Worm (Caenorhabditis elegans) whole organism, midembryonic: ENCODE results near the gene mtr-4.

Experiments
- T22C8.4 ChIP-seq: fragments of 200-800 bp; sonication (Bioruptor generic); IDR thresholded peaks from 2 replicates; pipeline ENCODE4 v1.3.6; 2022; ENCODE audit warnings: missing genetic modification characterization, missing compliant biosample characterization
- klf-2 ChIP-seq: fragments of 200-800 bp; sonication (Bioruptor generic); conservative IDR thresholded peaks from 2 replicates; pipeline ENCODE4 v1.3.6; 2022; ENCODE audit warnings: missing genetic modification reagents, missing genetic modification characterization, missing compliant biosample characterization
- ztf-29 ChIP-seq: fragments of 200-800 bp; sonication (Bioruptor generic); IDR thresholded peaks from 2 replicates; pipeline ENCODE4 v1.3.6; 2022; ENCODE audit warnings: missing genetic modification reagents, missing genetic modification characterization, missing compliant biosample characterization

DNA sequence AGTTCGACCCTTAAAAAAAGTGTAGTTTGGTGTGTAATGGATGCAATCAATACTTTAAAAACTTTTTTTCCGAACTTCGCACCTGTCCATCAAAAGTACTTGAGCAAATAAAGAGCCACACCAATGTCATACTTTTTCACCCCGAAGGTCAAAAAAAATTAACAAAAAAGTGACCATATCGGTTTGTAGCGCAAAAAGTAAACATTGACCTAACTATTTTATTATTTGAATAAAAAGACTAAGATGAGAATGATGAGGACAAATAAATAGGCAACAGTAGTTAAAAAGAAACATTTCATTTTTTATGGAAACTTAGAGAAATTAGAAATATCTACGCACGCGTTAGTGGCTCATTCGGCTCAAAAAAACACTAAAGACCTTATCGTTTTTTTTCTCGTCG is 43.9 kb downstream of the mtr-4 start:
- TF ChIP-seq klf-2 (GFP tag; lab: Robert Waterston, UW) (no peak), ztf-29 (no peak), T22C8.4 (no peak)
